Worm (Caenorhabditis elegans): ENCODE data around the gene C07H6.2.

DNA sequence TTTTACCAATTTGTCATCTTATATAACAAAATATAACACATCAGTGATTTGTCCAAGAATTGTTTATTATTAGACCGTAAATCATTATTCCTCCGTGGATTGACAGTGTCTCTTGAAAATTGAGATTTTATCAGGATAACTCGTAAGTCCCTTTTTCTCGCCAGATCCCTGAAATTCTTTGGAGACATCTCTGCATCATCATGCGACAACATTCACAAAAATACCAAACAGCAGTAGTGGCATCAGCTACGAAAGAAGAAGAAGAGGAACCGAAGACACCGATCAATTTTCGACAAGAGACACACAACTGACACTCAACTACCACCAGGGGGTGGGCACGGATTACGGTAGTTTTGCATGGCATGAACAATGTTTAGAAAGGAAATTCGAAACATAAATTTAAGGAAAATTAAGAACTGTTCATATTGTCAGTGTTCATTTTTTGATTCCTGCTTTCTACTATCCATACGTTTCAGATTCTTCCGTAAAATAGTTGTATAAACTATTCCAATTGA is 4.1 kb downstream of the C07H6.2 start:
- TF ChIP-seq ceh-91 (GFP tag; IDR thresholded peaks at IDR 0.05): no peak
- no peak for TF ChIP-seq ama-1 (optimal IDR thresholded peaks at IDR 0.05)
- no peak for TF ChIP-seq ama-1 (GFP tag; optimal IDR thresholded peaks at IDR 0.05)
- TF ChIP-seq aptf-2 (GFP tag; conservative IDR thresholded peaks at IDR 0.05): no peak
- TF ChIP-seq cebp-2 (GFP tag; IDR thresholded peaks at IDR 0.05): no peak
- TF ChIP-seq madf-3 (GFP tag; IDR thresholded peaks at IDR 0.05): no peak
- no peak for TF ChIP-seq D2030.7 (GFP tag; IDR thresholded peaks at IDR 0.05)
- no peak for TF ChIP-seq bed-2 (GFP tag; IDR thresholded peaks at IDR 0.05)
- TF ChIP-seq sptf-2 (GFP tag; optimal IDR thresholded peaks at IDR 0.05): no peak
- no peak for TF ChIP-seq lsl-1 (GFP tag; optimal IDR thresholded peaks at IDR 0.05)
- TF ChIP-seq snpc-4 (GFP tag; optimal IDR thresholded peaks at IDR 0.05): no peak
- no peak for TF ChIP-seq snpc-4 (tag; optimal IDR thresholded peaks at IDR 0.05)
- TF ChIP-seq Y67H2A.10 (GFP tag; conservative IDR thresholded peaks at IDR 0.05): no peak
- TF ChIP-seq ZK185.1 (tag; optimal IDR thresholded peaks at IDR 0.05; ENCODE audit: poor library complexity, severe bottlenecking): no peak
- no peak for TF ChIP-seq ztf-3 (GFP tag; optimal IDR thresholded peaks at IDR 0.05)
- TF ChIP-seq lin-26 (GFP tag; IDR thresholded peaks at IDR 0.05): no peak
